Worm (Caenorhabditis elegans): ENCODE data around the gene cdk-4.

ce11 chrX:13505201-13505600, 13.5 kb downstream of the cdk-4 start:
- TF ChIP-seq lsy-2 (tag; optimal IDR thresholded peaks at IDR 0.05) (no peak), elt-1 (tag; optimal IDR thresholded peaks at IDR 0.05; ENCODE audit: borderline replicate concordance, insufficient read depth) (no peak), elt-3 (tag; optimal IDR thresholded peaks at IDR 0.05) (no peak), unc-39 (tag; optimal IDR thresholded peaks at IDR 0.05) (no peak), tbx-8 (GFP tag; optimal IDR thresholded peaks at IDR 0.05) (no peak), pha-4 (tag; optimal IDR thresholded peaks at IDR 0.05) (no peak), M03D4.4 (tag; optimal IDR thresholded peaks at IDR 0.05) (no peak)
